Fruit fly (Drosophila melanogaster): ENCODE data around the gene CG14907.

DNA sequence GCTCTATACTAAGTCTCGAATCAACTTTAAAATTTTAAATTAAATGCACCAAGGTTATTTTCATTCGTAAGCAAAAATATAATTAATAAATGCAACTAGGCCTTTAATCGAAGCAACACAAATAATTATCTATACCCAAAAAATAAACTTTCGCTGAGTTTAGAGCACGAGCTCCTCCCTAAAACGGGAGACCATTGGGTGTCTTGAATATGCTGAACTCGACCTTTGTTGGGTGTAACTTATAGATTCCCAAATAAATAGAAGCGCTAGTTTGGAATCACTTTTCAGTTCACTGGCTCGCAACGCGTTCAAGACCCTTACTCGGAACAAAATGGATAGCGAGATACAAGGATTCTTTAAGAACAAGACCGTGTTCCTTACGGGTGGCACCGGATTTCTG, 34.5 kb downstream of the CG14907 start, which contains the start of gene CG17560:
- no peak for TF ChIP-seq Hr78 (GFP tag; optimal IDR thresholded peaks at IDR 0.05)
- TF ChIP-seq pan (optimal IDR thresholded peaks at IDR 0.05): no peak
- TF ChIP-seq psq (GFP tag; optimal IDR thresholded peaks at IDR 0.05): no peak
- no peak for TF ChIP-seq woc (GFP tag; optimal IDR thresholded peaks at IDR 0.05)
- TF ChIP-seq usp (GFP tag; optimal IDR thresholded peaks at IDR 0.05): no peak
- no peak for TF ChIP-seq CG9705 (GFP tag; optimal IDR thresholded peaks at IDR 0.05)
- no peak for TF ChIP-seq Myc (optimal IDR thresholded peaks at IDR 0.05)
